Worm (Caenorhabditis elegans): ENCODE results near the gene Y48A6C.4.
"Not testable (repeated sequence)": the region's sequence is repeated elsewhere in the genome, so short reads cannot be mapped to it uniquely, and the experiment has no call there.

The Y48A6C.4 gene

DNA sequence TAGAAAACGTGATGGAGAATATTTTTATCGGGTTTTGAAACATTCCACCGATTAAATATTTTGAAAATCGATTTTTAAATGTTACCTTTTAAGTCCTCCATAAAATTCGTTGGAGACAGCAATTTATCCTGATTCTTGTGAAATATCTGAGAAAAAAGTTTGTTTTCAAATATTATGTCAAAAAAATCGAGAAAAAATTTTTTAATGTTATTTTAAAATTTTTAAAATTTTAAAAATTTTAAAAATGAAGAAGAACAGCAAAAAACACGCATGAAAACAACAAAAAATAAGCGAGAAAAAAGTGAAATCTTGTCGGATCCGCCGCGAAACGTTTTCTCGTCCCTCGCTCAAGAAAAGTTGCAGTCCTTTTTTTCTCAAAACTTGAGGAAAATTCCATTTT, 7.9 kb downstream of the Y48A6C.4 start, which contains the start of gene Y48A6C.8:
Y48A6C.8 (minus strand) TSS at position 101 of the 400 bp plus-strand sequence.
- TF ChIP-seq Y53F4B.3 (GFP tag; IDR thresholded peaks at IDR 0.05) (no peak), snpc-1.1 (tag; optimal IDR thresholded peaks at IDR 0.05; ENCODE audit: insufficient read depth) (no peak), lin-26 (GFP tag; IDR thresholded peaks at IDR 0.05) (no peak), F39B2.1 (GFP tag; IDR thresholded peaks at IDR 0.05) (no peak), attf-3 (GFP tag; conservative IDR thresholded peaks at IDR 0.05) (no peak), Y79H2A.3 (GFP tag; conservative IDR thresholded peaks at IDR 0.05) (no peak), C17E4.6 (GFP tag; IDR thresholded peaks at IDR 0.05) (no peak), B0035.1 (tag; optimal IDR thresholded peaks at IDR 0.05) (no peak), ztf-6 (GFP tag; IDR thresholded peaks at IDR 0.05) (no peak), mxl-1 (tag; optimal IDR thresholded peaks at IDR 0.05) (no peak), B0261.1 (tag; optimal IDR thresholded peaks at IDR 0.05) (no peak), F57C9.4 (tag; optimal IDR thresholded peaks at IDR 0.05) (no peak), ztf-26 (tag; optimal IDR thresholded peaks at IDR 0.05) (no peak), him-1 (tag; optimal IDR thresholded peaks at IDR 0.05) (no peak)

DNA sequence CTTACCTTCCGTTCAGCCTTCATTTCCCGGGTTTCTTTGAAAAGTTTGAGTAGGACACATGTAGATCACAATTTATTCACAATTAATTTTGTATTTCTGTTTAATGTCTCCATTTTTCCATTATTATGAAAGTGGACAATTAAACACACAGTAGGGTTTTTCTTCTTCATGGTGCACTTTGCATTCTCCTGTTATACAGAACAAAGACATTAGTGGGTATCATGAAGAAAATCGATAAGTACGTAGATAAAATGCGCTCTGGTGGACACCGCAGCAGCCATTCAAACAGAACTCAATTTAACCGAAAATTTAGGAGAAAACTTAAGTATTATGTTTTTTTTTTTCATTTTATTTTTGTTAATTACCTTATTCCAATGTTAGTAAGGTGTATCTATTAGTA, 9.8 kb downstream of the Y48A6C.4 start:
- TF ChIP-seq sea-2 (GFP tag; IDR thresholded peaks at IDR 0.05): no peak
- no peak for TF ChIP-seq madf-8 (GFP tag; conservative IDR thresholded peaks at IDR 0.05)

DNA sequence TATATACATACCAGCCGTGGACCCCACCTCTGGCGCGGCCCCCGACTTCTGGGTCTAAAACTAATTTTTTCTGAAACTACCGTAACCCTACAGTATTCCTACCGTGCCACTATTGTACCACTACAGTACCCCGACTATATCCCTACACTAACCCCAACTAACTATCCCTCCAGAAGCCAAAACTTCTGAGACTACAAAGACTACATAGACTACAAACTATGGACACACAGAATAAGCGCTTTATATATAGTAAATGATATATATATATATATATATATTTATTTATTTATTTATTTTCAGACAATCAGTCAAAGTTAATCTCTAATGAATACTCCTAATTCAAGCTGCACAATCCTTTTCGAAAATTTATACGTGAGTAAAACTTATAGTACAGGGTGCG, 11.9 kb downstream of the Y48A6C.4 start, which contains the start of gene pha-1:
pha-1 (plus strand) TSS at position 301 of the 400 bp plus-strand sequence.
- not testable (repeated sequence) for TF ChIP-seq nhr-120, ceh-91, F37B4.10 (GFP tag; IDR thresholded peaks at IDR 0.05)

DNA sequence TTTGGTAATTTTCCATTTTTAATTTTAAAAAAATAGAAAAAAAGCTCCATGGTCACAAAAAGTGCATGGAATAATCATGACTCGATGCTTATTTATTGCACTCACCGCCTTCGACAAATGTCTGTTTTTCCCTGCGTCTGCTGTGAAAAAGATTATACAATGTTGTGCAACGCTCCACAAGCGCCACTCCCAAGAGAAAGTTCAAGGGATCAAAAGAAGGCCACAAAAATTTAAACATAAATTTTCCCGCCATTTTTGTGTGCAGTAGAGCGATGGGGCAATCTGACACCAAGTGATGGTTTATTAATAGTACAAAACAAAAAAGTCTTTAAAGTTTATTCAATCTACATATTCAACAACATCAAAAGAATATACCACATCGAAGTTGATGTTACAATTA, 19.3 kb downstream of the Y48A6C.4 start, which contains the start of gene fbxa-128:
fbxa-128 (minus strand) TSS at position 192 of the 400 bp plus-strand sequence.
- TF ChIP-seq hmg-1.2 (GFP tag; IDR thresholded peaks at IDR 0.05) (peak; percentile 11; the same call in 1 of the 2 replicates), mcd-1 (GFP tag; IDR thresholded peaks at IDR 0.05) (peak; percentile 22; the same call in 1 of the 2 replicates), attf-5 (GFP tag; optimal IDR thresholded peaks at IDR 0.05) (peak; percentile 71), ztf-18 (tag; optimal IDR thresholded peaks at IDR 0.05) (no peak), rcor-1 (GFP tag; IDR thresholded peaks at IDR 0.05) (no peak), nhr-80 (tag; optimal IDR thresholded peaks at IDR 0.05) (peak; percentile 54)

DNA sequence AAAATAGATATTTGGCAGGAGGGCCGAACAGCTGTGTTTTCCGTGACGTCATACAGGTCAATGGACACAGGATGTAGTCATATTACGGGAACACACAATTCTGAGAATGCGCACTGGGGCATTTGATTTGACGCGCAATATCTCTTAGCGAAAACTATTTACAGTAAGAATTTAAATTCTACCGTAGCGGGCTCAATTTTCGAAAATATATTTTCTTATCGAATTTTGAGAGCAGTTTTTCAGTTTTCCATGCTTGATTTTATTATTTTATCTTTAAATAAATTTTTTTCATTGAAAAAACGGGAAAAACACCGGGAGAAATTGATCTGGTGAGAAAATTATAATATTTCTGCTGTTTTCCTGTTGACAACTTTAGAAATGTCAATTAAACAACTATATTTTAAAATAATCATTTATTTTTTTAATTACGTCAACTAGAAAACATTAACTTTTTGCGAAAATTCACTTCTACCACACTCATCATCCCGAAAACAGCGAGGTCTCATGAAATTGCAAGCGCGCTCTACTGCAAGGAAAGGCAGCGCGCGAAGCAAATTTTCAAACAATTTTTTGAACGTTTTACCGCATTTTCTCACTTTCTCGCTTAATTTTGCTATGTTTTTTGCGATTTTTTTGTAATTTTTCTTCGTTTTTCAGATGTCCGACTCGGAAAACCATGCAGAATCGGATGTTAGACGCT, 22.3 kb downstream of the Y48A6C.4 start, which contains the start of the genes Y47D3A.1 and pola-1:
Y47D3A.1 (minus strand) TSS at position 51 of the 700 bp plus-strand sequence.
pola-1 (plus strand) TSS at position 658 of the 700 bp plus-strand sequence.
- TF ChIP-seq ztf-3 (GFP tag; optimal IDR thresholded peaks at IDR 0.05) (no peak), ceh-58 (GFP tag; IDR thresholded peaks at IDR 0.05) (no peak), F39B2.1 (GFP tag; IDR thresholded peaks at IDR 0.05) (no peak), unc-130 (GFP tag; optimal IDR thresholded peaks at IDR 0.05) (peak; percentile 69), ztf-6 (GFP tag; IDR thresholded peaks at IDR 0.05) (no peak), madf-6 (GFP tag; IDR thresholded peaks at IDR 0.05) (peak; percentile 87), C17E4.6 (GFP tag; IDR thresholded peaks at IDR 0.05) (no peak), sea-2 (GFP tag; IDR thresholded peaks at IDR 0.05) (no peak), C06A6.2 (GFP tag; conservative IDR thresholded peaks at IDR 0.05) (no peak), ceh-100 (GFP tag; IDR thresholded peaks at IDR 0.05) (peak; percentile 98), tlf-1 (GFP tag; optimal IDR thresholded peaks at IDR 0.05) (peak; percentile 8), mcd-1 (GFP tag; IDR thresholded peaks at IDR 0.05) (peak; percentile 94), Y95B8A.8 (GFP tag; IDR thresholded peaks at IDR 0.05) (peak; percentile 66; the same call in 1 of the 2 replicates), F33H1.4 (GFP tag; IDR thresholded peaks at IDR 0.05) (peak; percentile 51), mel-28 (tag; optimal IDR thresholded peaks at IDR 0.05; ENCODE audit: borderline replicate concordance) (no peak), let-607 (tag; optimal IDR thresholded peaks at IDR 0.05) (no peak), T26A5.8 (tag; optimal IDR thresholded peaks at IDR 0.05) (no peak), bed-2 (GFP tag; IDR thresholded peaks at IDR 0.05) (peak; percentile 63; the same call in 1 of the 2 replicates), pbrm-1 (GFP tag; IDR thresholded peaks at IDR 0.05) (peak; percentile 37; the same call in 1 of the 2 replicates), egl-44 (GFP tag; IDR thresholded peaks at IDR 0.05) (no peak), ztf-26 (tag; optimal IDR thresholded peaks at IDR 0.05) (no peak), ama-1 (optimal IDR thresholded peaks at IDR 0.05) (no peak), ama-1 (GFP tag; optimal IDR thresholded peaks at IDR 0.05) (no peak)
